Fruit fly (Drosophila melanogaster): ENCODE data around the gene CG12316.

The CG12316 gene

DNA sequence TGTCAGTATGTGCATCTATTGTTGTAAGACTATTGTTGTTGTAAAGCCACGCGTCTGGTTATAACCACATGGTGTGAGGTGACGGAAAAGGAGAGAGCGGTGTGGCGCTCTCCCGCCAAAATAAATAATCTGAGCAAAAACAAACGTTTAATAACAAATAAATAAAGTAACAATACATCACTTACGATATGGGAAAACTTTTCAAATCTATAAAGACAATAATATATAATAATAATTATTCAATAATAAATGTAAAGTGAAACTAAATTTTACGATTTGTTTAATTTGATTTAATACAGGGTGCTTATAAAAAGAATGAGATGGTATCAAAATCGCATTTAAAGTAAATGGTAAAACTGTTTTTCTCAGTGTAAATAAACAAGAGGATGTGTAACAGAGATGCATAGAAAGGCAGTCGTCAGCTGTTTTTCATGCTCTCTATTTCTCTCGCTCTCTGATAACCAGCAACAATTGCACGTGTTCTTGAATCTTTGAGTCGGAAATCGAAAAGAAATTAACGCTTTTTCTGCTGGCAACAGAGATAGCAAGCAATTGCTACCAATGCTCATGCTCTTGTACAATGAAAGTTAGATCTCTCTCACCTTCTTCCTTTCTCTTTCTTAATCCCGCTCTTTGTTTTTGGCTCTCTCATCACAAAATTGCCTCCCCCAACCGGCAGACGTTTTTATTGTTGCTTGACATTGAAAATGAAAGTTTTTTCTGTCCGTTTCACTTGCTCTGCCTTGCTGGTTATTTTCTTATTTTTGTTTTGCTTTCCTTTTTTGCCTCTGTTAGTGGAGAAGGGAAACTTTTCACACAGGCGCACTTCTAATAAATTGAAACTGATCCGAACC, 37.8 kb downstream of the CG12316 start (continued):
- no peak for TF ChIP-seq bigmax (GFP tag; optimal IDR thresholded peaks at IDR 0.05)
- no peak for TF ChIP-seq CG3995 (GFP tag; optimal IDR thresholded peaks at IDR 0.05)
- no peak for TF ChIP-seq eve (GFP tag; optimal IDR thresholded peaks at IDR 0.05)
- TF ChIP-seq wdn (GFP tag; IDR thresholded peaks at IDR 0.05) = no peak
- TF ChIP-seq br (optimal IDR thresholded peaks at IDR 0.05) = no peak
- peak; percentile 91 for TF ChIP-seq CG17359 (tag; optimal IDR thresholded peaks at IDR 0.05)
- peak; percentile 58 for TF ChIP-seq CG10431 (GFP tag; optimal IDR thresholded peaks at IDR 0.05)
- no peak for TF ChIP-seq chm (GFP tag; IDR thresholded peaks at IDR 0.05)
- peak; percentile 82 for TF ChIP-seq CG17385 (GFP tag; optimal IDR thresholded peaks at IDR 0.05)
- peak; percentile 64 for TF ChIP-seq CG1529 (GFP tag; optimal IDR thresholded peaks at IDR 0.05)
- peak; percentile 61; the same call in 2 of the 3 replicates for TF ChIP-seq CG14050 (GFP tag; IDR thresholded peaks at IDR 0.05)
- peak; percentile 24 for TF ChIP-seq CG3065 (GFP tag; optimal IDR thresholded peaks at IDR 0.05)
- TF ChIP-seq CG1024 (GFP tag; IDR thresholded peaks at IDR 0.05) = peak; percentile 85
- TF ChIP-seq CG34422 (GFP tag; IDR thresholded peaks at IDR 0.05) = peak; percentile 86
- peak; percentile 93 for TF ChIP-seq Blimp-1 (GFP tag; optimal IDR thresholded peaks at IDR 0.05)
- TF ChIP-seq Hand (GFP tag; optimal IDR thresholded peaks at IDR 0.05) = peak; percentile 77
- TF ChIP-seq gem (tag; optimal IDR thresholded peaks at IDR 0.05) = peak; percentile 97
- no peak for TF ChIP-seq hth (optimal IDR thresholded peaks at IDR 0.05)
- peak; percentile 86 for TF ChIP-seq lmd (GFP tag; IDR thresholded peaks at IDR 0.05)
- TF ChIP-seq mirr (GFP tag; optimal IDR thresholded peaks at IDR 0.05) = peak; percentile 39
- TF ChIP-seq ind (GFP tag; optimal IDR thresholded peaks at IDR 0.05) = peak; percentile 84
- TF ChIP-seq Lpt (GFP tag; optimal IDR thresholded peaks at IDR 0.05) = no peak
- peak; percentile 61 for TF ChIP-seq CG18619 (GFP tag; optimal IDR thresholded peaks at IDR 0.05)
- peak; percentile 37 for TF ChIP-seq kay (GFP tag; optimal IDR thresholded peaks at IDR 0.05)
- TF ChIP-seq CG13296 (GFP tag; optimal IDR thresholded peaks at IDR 0.05) = peak; percentile 95
- no peak for TF ChIP-seq pan (optimal IDR thresholded peaks at IDR 0.05)
- TF ChIP-seq pan (GFP tag; optimal IDR thresholded peaks at IDR 0.05 in 1 of 2, IDR thresholded peaks at IDR 0.05 in 1 of 2) = peak in 1 of 2 experiments; percentile 91
- TF ChIP-seq Doc3 (GFP tag; IDR thresholded peaks at IDR 0.05; ENCODE audit: partially characterized antibody) = no peak
- no peak for TF ChIP-seq ash1 (GFP tag; optimal IDR thresholded peaks at IDR 0.05)
- TF ChIP-seq Ssrp (tag; optimal IDR thresholded peaks at IDR 0.05) = peak; percentile 82
- TF ChIP-seq Poxn (GFP tag; IDR thresholded peaks at IDR 0.05) = no peak
- TF ChIP-seq Tbp (GFP tag; optimal IDR thresholded peaks at IDR 0.05) = no peak
- peak; percentile 88 for TF ChIP-seq Dek (tag; optimal IDR thresholded peaks at IDR 0.05)
- TF ChIP-seq CG1233 (GFP tag; optimal IDR thresholded peaks at IDR 0.05) = peak; percentile 93
- TF ChIP-seq Awh (GFP tag; IDR thresholded peaks at IDR 0.05) = peak; percentile 92
- peak; percentile 40 for TF ChIP-seq pfk (GFP tag; optimal IDR thresholded peaks at IDR 0.05)
- no peak for TF ChIP-seq Sry-δ (GFP tag; optimal IDR thresholded peaks at IDR 0.05)
- TF ChIP-seq PHDP (tag; optimal IDR thresholded peaks at IDR 0.05) = peak; percentile 86
- no peak for TF ChIP-seq CkIIα-i1 (GFP tag; IDR thresholded peaks at IDR 0.05)
- peak; percentile 60 for TF ChIP-seq ssp (GFP tag; IDR thresholded peaks at IDR 0.05)
- peak; percentile 78 for TF ChIP-seq tio (GFP tag; optimal IDR thresholded peaks at IDR 0.05)
- TF ChIP-seq CG8359 (GFP tag; optimal IDR thresholded peaks at IDR 0.05; ENCODE audit: borderline replicate concordance) = peak; percentile 61
- 0 out of 3 replicates have a peak, but pooled peaks have one; percentile 35 for TF ChIP-seq CG2199 (GFP tag; IDR thresholded peaks at IDR 0.05)
- TF ChIP-seq ac (GFP tag; optimal IDR thresholded peaks at IDR 0.05) = peak; percentile 70
- peak; percentile 71; the same call in 1 of the 2 replicates for TF ChIP-seq CG32772 (GFP tag; IDR thresholded peaks at IDR 0.05)
- no peak for TF ChIP-seq sc (optimal IDR thresholded peaks at IDR 0.05)
- peak; percentile 77 for TF ChIP-seq sc (GFP tag; optimal IDR thresholded peaks at IDR 0.05)
- no peak for TF ChIP-seq z (GFP tag; IDR thresholded peaks at IDR 0.05)
- TF ChIP-seq slbo (GFP tag; IDR thresholded peaks at IDR 0.05) = peak; percentile 71
- TF ChIP-seq CG9932 (GFP tag; IDR thresholded peaks at IDR 0.05) = peak; percentile 52; the same call in 1 of the 2 replicates
- no peak for TF ChIP-seq Gsc (GFP tag; IDR thresholded peaks at IDR 0.05)
